Fruit fly (Drosophila melanogaster) whole organism, embryonic: Measurements from ENCODE around the gene Hsp67Ba.
A peak's percentile ranks its signal among the peaks of the same experiment; 100 is the strongest.

Experiments used
- ATbp ChIP-seq: fragments of 200-800 bp; sonication (Bioruptor generic); optimal IDR thresholded peaks from 2 replicates; lab custom pipeline; 2017; ENCODE audit warnings: missing biosample characterization, mild to moderate bottlenecking, missing genetic modification characterization, missing genetic modification reagents
- Adf1 ChIP-seq: fragments of 200-800 bp; sonication (Bioruptor generic); IDR thresholded peaks from 2 replicates; pipeline ENCODE4 v1.3.6; 2022; ENCODE audit warnings: missing biosample characterization, missing genetic modification characterization
- CG10543 ChIP-seq: fragments of 200-800 bp; sonication (Bioruptor generic); optimal IDR thresholded peaks from 3 replicates; lab custom pipeline; 2017; ENCODE audit warnings: missing biosample characterization, mild to moderate bottlenecking, missing genetic modification characterization, moderate library complexity
- CG12299 ChIP-seq: fragments of 200-800 bp; sonication (Bioruptor generic); optimal IDR thresholded peaks from 2 replicates; lab custom pipeline; 2018; ENCODE audit warnings: missing biosample characterization, mild to moderate bottlenecking, missing genetic modification characterization
- CG12659 ChIP-seq: fragments of 200-800 bp; sonication (Bioruptor generic); optimal IDR thresholded peaks from 3 replicates; lab custom pipeline; 2017; ENCODE audit warnings: mild to moderate bottlenecking, missing biosample characterization, missing genetic modification reagents, missing genetic modification characterization
- CG13894 ChIP-seq: fragments of 200-800 bp; sonication (Bioruptor generic); optimal IDR thresholded peaks from 3 replicates; lab custom pipeline; 2018; ENCODE audit warnings: missing biosample characterization, mild to moderate bottlenecking, missing genetic modification characterization, moderate library complexity
- CG1647 ChIP-seq: fragments of 200-800 bp; sonication (Bioruptor generic); optimal IDR thresholded peaks from 3 replicates; lab custom pipeline; 2016; ENCODE audit warnings: missing biosample characterization, missing genetic modification characterization
- CG32532 ChIP-seq: fragments of 200-800 bp; sonication (Bioruptor generic); IDR thresholded peaks from 2 replicates; pipeline ENCODE4 v1.3.6; 2022; ENCODE audit warnings: missing biosample characterization, missing genetic modification characterization
- CG3995 ChIP-seq: fragments of 200-800 bp; sonication (Bioruptor generic); optimal IDR thresholded peaks from 3 replicates; lab custom pipeline; 2016; ENCODE audit warnings: missing biosample characterization, missing genetic modification characterization
- CG4617 ChIP-seq: fragments of 200-800 bp; sonication (Bioruptor generic); optimal IDR thresholded peaks from 3 replicates; lab custom pipeline; 2016; ENCODE audit warnings: missing biosample characterization, missing genetic modification characterization, borderline replicate concordance
- CG4820 ChIP-seq: fragments of 200-800 bp; sonication (Bioruptor generic); optimal IDR thresholded peaks from 3 replicates; lab custom pipeline; 2016; ENCODE audit warnings: missing biosample characterization, missing genetic modification characterization
- CG6683 ChIP-seq: fragments of 200-800 bp; sonication (Bioruptor generic); optimal IDR thresholded peaks from 2 replicates; lab custom pipeline; 2017; ENCODE audit warnings: missing biosample characterization, mild to moderate bottlenecking, missing genetic modification characterization, missing genetic modification reagents
- CG6854 ChIP-seq: fragments of 200-800 bp; sonication (Bioruptor generic); optimal IDR thresholded peaks from 3 replicates; lab custom pipeline; 2017; ENCODE audit warnings: missing biosample characterization, mild to moderate bottlenecking, missing genetic modification characterization
- CG7271 ChIP-seq: fragments of 200-800 bp; sonication (Bioruptor generic); optimal IDR thresholded peaks from 2 replicates; lab custom pipeline; 2018; ENCODE audit warnings: missing biosample characterization, mild to moderate bottlenecking, missing genetic modification characterization, moderate library complexity
- CG7372 ChIP-seq: fragments of 200-800 bp; sonication (Bioruptor generic); IDR thresholded peaks from 2 replicates; pipeline ENCODE4 v1.3.6; 2022; ENCODE audit warnings: missing biosample characterization, missing genetic modification characterization
- CG7987 ChIP-seq: fragments of 200-800 bp; sonication (Bioruptor generic); optimal IDR thresholded peaks from 2 replicates; lab custom pipeline; 2018; ENCODE audit warnings: missing biosample characterization, mild to moderate bottlenecking, missing genetic modification characterization, moderate library complexity
- CG8089 ChIP-seq: fragments of 200-800 bp; sonication (Bioruptor generic); optimal IDR thresholded peaks from 3 replicates; lab custom pipeline; 2016; ENCODE audit warnings: missing biosample characterization, missing genetic modification characterization
- CHES-1-like ChIP-seq: fragments of 200-800 bp; sonication (Bioruptor generic); optimal IDR thresholded peaks from 2 replicates; lab custom pipeline; 2016; ENCODE audit warnings: missing biosample characterization, missing genetic modification characterization
- D ChIP-seq, 2 experiments: fragments of 200-800 bp in 1 of 2; fragments of >200 bp in 1 of 2; sonication (Bioruptor generic) in 1 of 2; optimal IDR thresholded peaks; 2 replicates in 1 of 2; 3 replicates in 1 of 2; lab custom pipeline; 2017; ENCODE audit warnings: mild to moderate bottlenecking in 1 of 2, missing biosample characterization in 1 of 2, missing genetic modification characterization in 1 of 2, missing genetic modification reagents in 1 of 2
- Gsc ChIP-seq: fragments of 200-800 bp; sonication (Bioruptor generic); IDR thresholded peaks from 2 replicates; pipeline ENCODE4 v1.3.6; 2022; ENCODE audit warnings: missing biosample characterization, missing genetic modification characterization
- Hey ChIP-seq: fragments of 200-800 bp; sonication (Bioruptor generic); optimal IDR thresholded peaks from 3 replicates; lab custom pipeline; 2018; ENCODE audit warnings: missing biosample characterization, mild to moderate bottlenecking, missing genetic modification characterization
- Kr ChIP-seq: fragments of 200-800 bp; sonication (Bioruptor generic); optimal IDR thresholded peaks from 2 replicates; lab custom pipeline; 2017; ENCODE audit warnings: missing biosample characterization, mild to moderate bottlenecking, missing genetic modification characterization
- Med ChIP-seq: fragments of 200-800 bp; sonication (Bioruptor generic); peaks from one replicate; lab custom pipeline; 2016; ENCODE audit warnings: missing biosample characterization, missing genetic modification characterization, mild to moderate bottlenecking, inconsistent platforms, moderate library complexity
- Mes4 ChIP-seq: fragments of 200-800 bp; sonication (Bioruptor generic); optimal IDR thresholded peaks from 2 replicates; lab custom pipeline; 2016; ENCODE audit warnings: missing biosample characterization, missing genetic modification characterization
- Mrtf ChIP-seq: fragments of 200-800 bp; sonication (Bioruptor generic); IDR thresholded peaks from 3 replicates; pipeline ENCODE4 v1.3.6; 2022; ENCODE audit warnings: missing biosample characterization, missing genetic modification characterization
- Nf-YA ChIP-seq: fragments of 200-800 bp; sonication (Bioruptor generic); IDR thresholded peaks from 2 replicates; pipeline ENCODE4 v1.3.6; 2022; ENCODE audit warnings: missing biosample characterization, missing genetic modification characterization
- Oli ChIP-seq: fragments of 200-800 bp; sonication (Bioruptor generic); optimal IDR thresholded peaks from 2 replicates; lab custom pipeline; 2018; ENCODE audit warnings: missing biosample characterization, mild to moderate bottlenecking, missing genetic modification characterization, moderate library complexity
- Six4 ChIP-seq: fragments of 200-800 bp; sonication (Bioruptor generic); optimal IDR thresholded peaks from 2 replicates; lab custom pipeline; 2016; ENCODE audit warnings: missing biosample characterization, missing genetic modification characterization
- TFAM ChIP-seq: fragments of 200-800 bp; sonication (Bioruptor generic); optimal IDR thresholded peaks from 2 replicates; lab custom pipeline; 2017; ENCODE audit warnings: missing biosample characterization, missing genetic modification characterization, inconsistent platforms
- ase ChIP-seq: fragments of 200-800 bp; sonication (Bioruptor generic); IDR thresholded peaks from 3 replicates; pipeline ENCODE4 v1.3.6; 2022; ENCODE audit warnings: missing biosample characterization, missing genetic modification characterization
- crol ChIP-seq: fragments of 200-800 bp; sonication (Bioruptor generic); IDR thresholded peaks from 2 replicates; pipeline ENCODE4 v1.3.6; 2022; ENCODE audit warnings: missing biosample characterization, missing genetic modification characterization
- dmrt11E ChIP-seq: fragments of 200-800 bp; sonication (Bioruptor generic); optimal IDR thresholded peaks from 3 replicates; lab custom pipeline; 2018; ENCODE audit warnings: missing biosample characterization, mild to moderate bottlenecking, missing genetic modification characterization, moderate library complexity
- fd64A ChIP-seq: fragments of 200-800 bp; sonication (Bioruptor generic); optimal IDR thresholded peaks from 3 replicates; lab custom pipeline; 2018; ENCODE audit warnings: missing biosample characterization, mild to moderate bottlenecking, missing genetic modification characterization
- fru ChIP-seq: fragments of >200 bp; optimal IDR thresholded peaks from 2 replicates; lab custom pipeline; 2017
- gem ChIP-seq: fragments of 200-800 bp; sonication (Bioruptor generic); optimal IDR thresholded peaks from 2 replicates; lab custom pipeline; 2019; ENCODE audit warnings: missing biosample characterization, mild to moderate bottlenecking, missing genetic modification characterization, moderate library complexity
- gro ChIP-seq: fragments of 200-800 bp; sonication (Bioruptor generic); optimal IDR thresholded peaks from 2 replicates; lab custom pipeline; 2016; ENCODE audit warnings: missing biosample characterization, missing genetic modification characterization
- hb ChIP-seq: fragments of 200-800 bp; sonication (Bioruptor generic); IDR thresholded peaks from 3 replicates; pipeline ENCODE4 v1.3.6; 2022; ENCODE audit warnings: missing biosample characterization, missing genetic modification characterization; ENCODE audit not compliant: partially characterized antibody
- klu ChIP-seq: fragments of 200-800 bp; sonication (Bioruptor generic); IDR thresholded peaks from 2 replicates; pipeline ENCODE4 v1.3.6; 2022; ENCODE audit warnings: missing biosample characterization, missing genetic modification characterization
- mirr ChIP-seq: fragments of 200-800 bp; sonication (Bioruptor generic); optimal IDR thresholded peaks from 3 replicates; lab custom pipeline; 2018; ENCODE audit warnings: missing biosample characterization, mild to moderate bottlenecking, missing genetic modification characterization
- mld ChIP-seq: fragments of 200-800 bp; sonication (Bioruptor generic); IDR thresholded peaks from 3 replicates; pipeline ENCODE4 v1.3.6; 2022; ENCODE audit warnings: missing biosample characterization, missing genetic modification characterization; ENCODE audit not compliant: partially characterized antibody
- org-1 ChIP-seq: fragments of 200-800 bp; sonication (Bioruptor generic); optimal IDR thresholded peaks from 2 replicates; lab custom pipeline; 2017; ENCODE audit warnings: missing biosample characterization, missing genetic modification characterization
- pb ChIP-seq: fragments of 200-800 bp; sonication (Bioruptor generic); optimal IDR thresholded peaks from 3 replicates; lab custom pipeline; 2016; ENCODE audit warnings: missing biosample characterization, missing genetic modification characterization
- pfk ChIP-seq: fragments of 200-800 bp; sonication (Bioruptor generic); optimal IDR thresholded peaks from 2 replicates; lab custom pipeline; 2018; ENCODE audit warnings: missing biosample characterization, mild to moderate bottlenecking, missing genetic modification characterization, moderate library complexity
- pho ChIP-seq: fragments of 200-800 bp; sonication (Bioruptor generic); optimal IDR thresholded peaks from 2 replicates; lab custom pipeline; 2016; ENCODE audit warnings: missing biosample characterization, missing genetic modification characterization
- slou ChIP-seq: fragments of 200-800 bp; sonication (Bioruptor generic); optimal IDR thresholded peaks from 3 replicates; lab custom pipeline; 2016; ENCODE audit warnings: missing biosample characterization, missing genetic modification characterization
- ssp ChIP-seq: fragments of 200-800 bp; sonication (Bioruptor generic); IDR thresholded peaks from 2 replicates; pipeline ENCODE4 v1.3.6; 2022; ENCODE audit warnings: missing biosample characterization, missing genetic modification characterization
- stc ChIP-seq: fragments of 200-800 bp; sonication (Bioruptor generic); IDR thresholded peaks from 2 replicates; pipeline ENCODE4 v1.3.6; 2022; ENCODE audit warnings: missing biosample characterization, missing genetic modification characterization
- tap ChIP-seq: fragments of 200-800 bp; optimal IDR thresholded peaks from 3 replicates; lab custom pipeline; 2019; ENCODE audit warnings: missing biosample characterization, mild to moderate bottlenecking, missing genetic modification characterization, moderate library complexity
- tup ChIP-seq: fragments of 200-800 bp; sonication (Bioruptor generic); optimal IDR thresholded peaks from 2 replicates; lab custom pipeline; 2016; ENCODE audit warnings: missing biosample characterization, mild to moderate bottlenecking, missing genetic modification characterization, moderate library complexity
- vvl ChIP-seq: fragments of 200-800 bp; sonication (Bioruptor generic); IDR thresholded peaks from 2 replicates; pipeline ENCODE4 v1.3.6; 2022; ENCODE audit warnings: missing biosample characterization, missing genetic modification characterization

Gene Hsp67Ba

DNA sequence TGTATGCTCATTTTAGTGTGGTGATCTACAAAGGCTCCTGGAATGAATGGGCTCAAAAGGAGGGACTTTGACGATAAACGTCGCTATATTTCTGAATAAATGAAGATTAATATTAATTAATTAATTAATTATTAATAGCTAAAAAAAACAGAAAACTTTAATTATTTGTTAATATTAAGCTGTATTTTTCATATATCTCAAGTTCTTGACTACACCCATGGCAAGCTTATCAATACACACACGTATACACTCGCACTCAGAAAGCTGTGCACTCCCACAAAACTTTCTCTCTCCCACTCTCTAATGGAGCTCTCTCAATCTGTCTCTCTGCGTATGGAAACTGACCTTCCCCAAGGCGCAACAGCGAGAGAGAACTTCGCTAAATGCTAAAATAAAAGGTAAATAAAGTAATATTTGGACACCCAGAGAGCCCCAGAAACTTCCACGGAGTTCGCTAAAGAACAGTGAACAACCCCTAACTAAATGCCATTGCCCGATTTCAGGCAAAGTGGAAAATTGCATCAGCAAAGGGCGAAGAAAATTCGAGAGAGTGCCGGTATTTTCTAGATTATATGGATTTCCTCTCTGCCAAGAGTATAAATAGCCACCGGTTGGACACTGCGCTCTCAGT, 5.8 kb downstream of the Hsp67Ba start (continued):
- TF ChIP-seq pho = no peak
- no peak for TF ChIP-seq Mes4 (GFP tag; lab: Kevin White, UChicago)
- TF ChIP-seq ATbp (GFP tag; lab: Kevin White, UChicago) = peak; percentile 62
- no peak for TF ChIP-seq gro (GFP tag; lab: Kevin White, UChicago)
- TF ChIP-seq vvl (GFP tag; lab: Robert Waterston, UW) = peak; percentile 94
- TF ChIP-seq pb = no peak
- peak; percentile 36 for TF ChIP-seq CG6683
- TF ChIP-seq CG6854 (GFP tag; lab: Kevin White, UChicago) = peak; percentile 66
- peak; percentile 72 for TF ChIP-seq Oli (tag; lab: Kevin White, UChicago)
- peak; percentile 51; the same call in 1 of the 3 replicates for TF ChIP-seq ase (GFP tag; lab: Robert Waterston, UW)
- peak; percentile 12 for TF ChIP-seq CG12299 (tag; lab: Kevin White, UChicago)
- TF ChIP-seq CG1647 = no peak
- TF ChIP-seq Six4 (GFP tag; lab: Kevin White, UChicago) = peak; percentile 43
- TF ChIP-seq tup (GFP tag; lab: Kevin White, UChicago) = no peak
- TF ChIP-seq Med = peak; percentile 78
- peak; percentile 28; the same call in 1 of the 2 replicates for TF ChIP-seq Nf-YA (GFP tag; lab: Robert Waterston, UW)
- no peak for TF ChIP-seq CHES-1-like
- peak; percentile 18; the same call in 1 of the 3 replicates for TF ChIP-seq Mrtf (GFP tag; lab: Robert Waterston, UW)
- peak; percentile 59 for TF ChIP-seq CG4820
- TF ChIP-seq mld (GFP tag; lab: Robert Waterston, UW) = no peak
- TF ChIP-seq hb (GFP tag; lab: Robert Waterston, UW) = no peak
- no peak for TF ChIP-seq klu (GFP tag; lab: Robert Waterston, UW)
- no peak for TF ChIP-seq fd64A (GFP tag; lab: Kevin White, UChicago)
- TF ChIP-seq ssp (GFP tag; lab: Robert Waterston, UW) = peak; percentile 31; the same call in 1 of the 2 replicates
- peak; percentile 28; the same call in 1 of the 2 replicates for TF ChIP-seq CG7372 (GFP tag; lab: Robert Waterston, UW)
- no peak for TF ChIP-seq CG8089 (GFP tag; lab: Kevin White, UChicago)
- TF ChIP-seq CG4617 (GFP tag; lab: Kevin White, UChicago) = no peak
- TF ChIP-seq CG13894 (tag; lab: Kevin White, UChicago) = peak; percentile 61
- TF ChIP-seq Hey (tag; lab: Kevin White, UChicago) = no peak
- no peak for TF ChIP-seq Adf1 (GFP tag; lab: Robert Waterston, UW)
- TF ChIP-seq tap (tag; lab: Kevin White, UChicago) = peak; percentile 59
- TF ChIP-seq slou (GFP tag; lab: Kevin White, UChicago) = no peak
- TF ChIP-seq CG12659 (GFP tag; lab: Kevin White, UChicago) = peak; percentile 74
- TF ChIP-seq dmrt11E (tag; lab: Kevin White, UChicago) = peak; percentile 33
- TF ChIP-seq gem (tag; lab: Kevin White, UChicago) = peak; percentile 83
- peak; percentile 13 for TF ChIP-seq CG7271 (tag; lab: Kevin White, UChicago)
- TF ChIP-seq Kr = no peak
- peak; percentile 6 for TF ChIP-seq CG7987 (GFP tag; lab: Kevin White, UChicago)
- no peak for TF ChIP-seq Gsc
- TF ChIP-seq TFAM (GFP tag; lab: Kevin White, UChicago) = no peak
- no peak for TF ChIP-seq crol (GFP tag; lab: Robert Waterston, UW)
- TF ChIP-seq org-1 (GFP tag; lab: Kevin White, UChicago) = peak; percentile 55
- peak; percentile 79 for TF ChIP-seq stc
- no peak for TF ChIP-seq mirr (GFP tag; lab: Kevin White, UChicago)
- no peak for TF ChIP-seq D (optimal IDR thresholded peaks at IDR 0.05; lab: Kevin White, UChicago)
- peak; percentile 66 for TF ChIP-seq D (GFP tag; optimal IDR thresholded peaks at IDR 0.05; lab: Kevin White, UChicago)
- TF ChIP-seq CG32532 (GFP tag; lab: Robert Waterston, UW) = peak; percentile 84
- no peak for TF ChIP-seq CG3995 (GFP tag; lab: Kevin White, UChicago)
- no peak for TF ChIP-seq fru (lab: Kevin White, UChicago)
- TF ChIP-seq pfk (GFP tag; lab: Kevin White, UChicago) = no peak
- peak; percentile 49 for TF ChIP-seq CG10543 (GFP tag; lab: Kevin White, UChicago)
